Fruit fly (Drosophila melanogaster): Measurements from ENCODE around the gene CG42446.
A peak's percentile ranks its signal among the peaks of the same experiment; 100 is the strongest.

CG42446 gene

DNA sequence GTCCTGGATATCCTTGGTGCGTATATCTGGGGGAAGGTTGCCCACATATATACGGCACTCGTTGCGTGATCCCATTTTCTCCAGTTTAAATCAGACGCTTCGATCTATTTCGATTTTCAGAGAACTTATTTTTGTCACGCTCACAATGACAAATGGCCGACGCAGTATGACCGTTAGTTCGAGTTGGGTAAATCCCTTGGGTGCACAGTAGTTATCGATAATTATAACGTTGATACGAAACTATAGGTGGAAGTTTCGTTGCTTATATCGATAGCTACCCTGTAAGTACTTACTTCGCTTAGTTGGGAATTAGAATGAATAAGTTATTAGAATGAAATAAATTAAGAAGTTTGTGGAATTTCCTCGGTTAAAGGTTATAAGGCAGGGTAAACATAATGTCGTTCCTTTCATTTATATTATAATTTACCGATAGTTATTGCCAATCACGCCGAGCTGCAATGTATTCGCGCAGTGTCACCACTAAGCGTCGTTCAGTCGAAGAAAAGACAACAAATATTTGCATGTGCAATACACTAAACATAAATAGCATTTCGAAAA lies 18.0 kb downstream of the CG42446 start, which contains the start of the genes SF2 and pad (continued):
- TF ChIP-seq kni (GFP tag; optimal IDR thresholded peaks at IDR 0.05), result peak; percentile 68
- peak; percentile 81; the same call in 2 of the 3 replicates for TF ChIP-seq zen2 (GFP tag; IDR thresholded peaks at IDR 0.05; ENCODE audit: partially characterized antibody)
- no peak for TF ChIP-seq gce (GFP tag; IDR thresholded peaks at IDR 0.05)
- TF ChIP-seq seq (GFP tag; IDR thresholded peaks at IDR 0.05), result no peak
- peak; percentile 98 for TF ChIP-seq Sry-δ (GFP tag; optimal IDR thresholded peaks at IDR 0.05)
- peak; percentile 74 for TF ChIP-seq Hr3 (GFP tag; optimal IDR thresholded peaks at IDR 0.05)
- TF ChIP-seq Optix (GFP tag; IDR thresholded peaks at IDR 0.05), result 0 out of 3 replicates have a peak, but pooled peaks have one; percentile 33
- TF ChIP-seq ATbp (GFP tag; optimal IDR thresholded peaks at IDR 0.05), result peak; percentile 36
- no peak for TF ChIP-seq cas (GFP tag; IDR thresholded peaks at IDR 0.05)
- peak; percentile 80 for TF ChIP-seq bcd (GFP tag; optimal IDR thresholded peaks at IDR 0.05)
- TF ChIP-seq CG10431 (GFP tag; optimal IDR thresholded peaks at IDR 0.05), result peak; percentile 10
- TF ChIP-seq CG9437 (GFP tag; optimal IDR thresholded peaks at IDR 0.05), result peak; percentile 67
- TF ChIP-seq en (GFP tag; optimal IDR thresholded peaks at IDR 0.05), result peak; percentile 44
- TF ChIP-seq tup (GFP tag; optimal IDR thresholded peaks at IDR 0.05), result peak; percentile 12
- TF ChIP-seq sna (GFP tag; IDR thresholded peaks at IDR 0.05; ENCODE audit: partially characterized antibody), result peak; percentile 97
- TF ChIP-seq CG2875 (GFP tag; optimal IDR thresholded peaks at IDR 0.05), result peak; percentile 42
- peak; percentile 83 for TF ChIP-seq CG8924 (tag; optimal IDR thresholded peaks at IDR 0.05)
- TF ChIP-seq CTCF (GFP tag; optimal IDR thresholded peaks at IDR 0.05), result peak; percentile 9
- peak; percentile 30 for TF ChIP-seq odd (GFP tag; optimal IDR thresholded peaks at IDR 0.05)
- TF ChIP-seq CG13624 (GFP tag; optimal IDR thresholded peaks at IDR 0.05), result peak; percentile 80
- peak; percentile 81 for TF ChIP-seq Ptx1 (GFP tag; IDR thresholded peaks at IDR 0.05)
- peak; percentile 78 to 82 for TF ChIP-seq dpn (GFP tag; optimal IDR thresholded peaks at IDR 0.05)
- TF ChIP-seq Fer1 (GFP tag; optimal IDR thresholded peaks at IDR 0.05), result peak; percentile 78
- no peak for TF ChIP-seq CG5953 (GFP tag; IDR thresholded peaks at IDR 0.05)
- peak; percentile 29 for TF ChIP-seq CG7271 (tag; optimal IDR thresholded peaks at IDR 0.05)
- no peak for TF ChIP-seq CG4360 (GFP tag; IDR thresholded peaks at IDR 0.05)
- peak; percentile 83 for TF ChIP-seq CG4424 (GFP tag; optimal IDR thresholded peaks at IDR 0.05)
- TF ChIP-seq CkIIα-i1 (GFP tag; IDR thresholded peaks at IDR 0.05), result no peak
- TF ChIP-seq Usf (GFP tag; optimal IDR thresholded peaks at IDR 0.05), result peak; percentile 55
- TF ChIP-seq CG6765 (GFP tag; optimal IDR thresholded peaks at IDR 0.05), result peak; percentile 20
- TF ChIP-seq CG17612 (GFP tag; IDR thresholded peaks at IDR 0.05), result no peak
- TF ChIP-seq sd (tag; optimal IDR thresholded peaks at IDR 0.05), result peak; percentile 77
- TF ChIP-seq CG14860 (GFP tag; IDR thresholded peaks at IDR 0.05; ENCODE audit: partially characterized antibody), result peak; percentile 97
- TF ChIP-seq Hmr (GFP tag; optimal IDR thresholded peaks at IDR 0.05), result peak; percentile 79
- peak; percentile 64 for TF ChIP-seq CG9609 (GFP tag; optimal IDR thresholded peaks at IDR 0.05)
- TF ChIP-seq CG15073 (GFP tag; optimal IDR thresholded peaks at IDR 0.05), result peak; percentile 35
- peak; percentile 89 for TF ChIP-seq CG14710 (tag; optimal IDR thresholded peaks at IDR 0.05)
- peak; percentile 86 for TF ChIP-seq Dbx (GFP tag; IDR thresholded peaks at IDR 0.05)
- TF ChIP-seq CG7839 (tag; optimal IDR thresholded peaks at IDR 0.05), result peak; percentile 76
- peak; percentile 86 for TF ChIP-seq pho (GFP tag; optimal IDR thresholded peaks at IDR 0.05)
- no peak for TF ChIP-seq kah (GFP tag; optimal IDR thresholded peaks at IDR 0.05)
- peak; percentile 51 for TF ChIP-seq NC2α (GFP tag; optimal IDR thresholded peaks at IDR 0.05)
- no peak for TF ChIP-seq ap (GFP tag; IDR thresholded peaks at IDR 0.05)
- peak; percentile 17 for TF ChIP-seq oc (tag; optimal IDR thresholded peaks at IDR 0.05)
- peak; percentile 95 for TF ChIP-seq inv (GFP tag; IDR thresholded peaks at IDR 0.05; ENCODE audit: partially characterized antibody)
- TF ChIP-seq Sox102F (GFP tag; optimal IDR thresholded peaks at IDR 0.05), result no peak
- TF ChIP-seq CG17186 (GFP tag; optimal IDR thresholded peaks at IDR 0.05), result peak; percentile 85
- TF ChIP-seq CG6813 (GFP tag; optimal IDR thresholded peaks at IDR 0.05), result peak; percentile 28
- TF ChIP-seq CG17829 (tag; optimal IDR thresholded peaks at IDR 0.05), result peak; percentile 86
- no peak for TF ChIP-seq dimm (GFP tag; IDR thresholded peaks at IDR 0.05)
- peak; percentile 51 for TF ChIP-seq H2.0 (GFP tag; IDR thresholded peaks at IDR 0.05)
